Worm (Caenorhabditis elegans) whole organism, mixed stage, embryonic: ENCODE data around the gene kcc-2.

Experiments
- bed-3 ChIP-seq: fragments of 200-800 bp; sonication (Bioruptor generic); optimal IDR thresholded peaks from 3 replicates; lab custom pipeline; 2018; ENCODE audit warnings: mild to moderate bottlenecking, missing genetic modification characterization, moderate library complexity, missing compliant biosample characterization
- blmp-1 ChIP-seq: fragments of 150-350 bp; optimal IDR thresholded peaks from 2 replicates; lab custom pipeline; 2014; ENCODE audit warnings: missing biosample characterization, missing genetic modification characterization
- nhr-28 ChIP-seq: fragments of 150-350 bp; optimal IDR thresholded peaks from 2 replicates; lab custom pipeline; 2014; ENCODE audit warnings: missing biosample characterization, missing genetic modification characterization

DNA sequence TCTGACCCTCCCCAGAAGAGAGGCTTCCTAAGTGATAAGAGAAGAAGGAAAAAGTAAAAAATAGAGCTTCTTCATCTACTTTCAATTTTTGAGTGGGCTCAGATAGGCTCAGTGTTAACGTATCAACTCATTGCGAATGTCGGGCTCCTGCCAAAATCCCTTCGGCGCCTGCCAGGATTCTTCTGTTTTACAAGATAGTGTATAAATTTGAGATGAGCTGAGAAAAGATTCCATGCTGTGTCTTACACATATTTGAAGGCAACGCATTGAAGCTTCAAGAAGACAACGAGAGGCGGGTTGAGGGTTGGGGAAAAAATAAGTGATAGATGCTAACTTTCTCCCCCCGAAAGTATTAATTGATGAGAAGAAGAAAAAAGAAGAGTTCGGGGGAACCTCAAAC, 8.4 kb upstream of the kcc-2 start:
- TF ChIP-seq blmp-1 (tag; lab: Kevin White, UChicago) = no peak
- TF ChIP-seq bed-3 (GFP tag; lab: Kevin White, UChicago) = no peak
- TF ChIP-seq nhr-28 = no peak
